Fruit fly (Drosophila melanogaster) whole organism: ENCODE results near the gene Jon65Ai.

ENCODE experiments used
- CG8478 ChIP-seq: fragments of >200 bp; optimal IDR thresholded peaks from 2 replicates; lab custom pipeline; 2018; ENCODE audit warnings: inconsistent platforms
- pan ChIP-seq: fragments of >200 bp; optimal IDR thresholded peaks from 2 replicates; lab custom pipeline; 2017
- psq ChIP-seq: fragments of >200 bp; optimal IDR thresholded peaks from 2 replicates; lab custom pipeline; 2017
- usp ChIP-seq: fragments of >200 bp; optimal IDR thresholded peaks from 2 replicates; lab custom pipeline; 2017; ENCODE audit warnings: missing biosample characterization, missing genetic modification characterization, mixed read lengths

dm6 chr3L:6094697-6095096 is 40.5 kb upstream of the Jon65Ai start, which contains the start of the genes CG10467 and loj:
- TF ChIP-seq usp (GFP tag; lab: Kevin White, UChicago) = no peak
- no peak for TF ChIP-seq pan (lab: Kevin White, UChicago)
- no peak for TF ChIP-seq CG8478 (lab: Kevin White, UChicago)
- TF ChIP-seq psq (lab: Kevin White, UChicago) = no peak
